Worm (Caenorhabditis elegans): ENCODE data around the gene srw-60.

The srw-60 gene

DNA sequence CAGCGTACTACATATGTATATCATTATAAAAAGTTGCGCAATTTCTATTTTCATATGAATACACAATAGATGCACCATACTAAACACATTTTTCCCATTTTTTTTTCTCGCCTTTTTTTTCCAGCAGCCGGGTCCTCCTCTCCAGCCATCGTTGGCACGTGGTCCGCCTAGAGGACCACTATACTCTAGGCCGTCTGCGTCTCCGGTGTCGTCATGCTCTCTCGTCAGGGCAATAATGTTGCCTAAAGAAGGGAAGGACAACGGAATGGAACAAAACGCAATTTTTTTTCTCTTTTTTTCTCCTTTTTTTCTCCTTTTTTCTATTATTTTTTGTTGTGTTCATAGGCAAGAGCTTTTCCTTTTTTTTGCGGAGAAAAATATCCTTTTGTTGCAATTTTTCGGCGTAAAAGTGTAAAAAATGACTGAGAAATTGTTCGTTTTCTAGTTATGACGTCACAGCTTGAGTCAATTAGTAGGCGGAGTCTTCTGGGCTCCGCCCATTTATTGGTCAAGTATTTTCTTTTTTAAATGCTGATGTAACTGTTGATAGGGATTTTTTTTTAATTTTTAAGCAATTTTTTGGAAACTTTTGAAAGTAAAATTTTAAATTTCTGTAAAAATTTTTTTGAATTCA, 4.2 kb downstream of the srw-60 start (continued):
- 0 out of 2 replicates have a peak, but pooled peaks have one; percentile 32 for TF ChIP-seq mab-9 (GFP tag; IDR thresholded peaks at IDR 0.05)
- no peak for TF ChIP-seq unc-30 (tag; optimal IDR thresholded peaks at IDR 0.05)
- peak; percentile 3 to 66 (median 16) for TF ChIP-seq ceh-82 (tag; optimal IDR thresholded peaks at IDR 0.05)
- no peak for TF ChIP-seq nhr-28 (tag; optimal IDR thresholded peaks at IDR 0.05)
- TF ChIP-seq ces-1 (GFP tag; optimal IDR thresholded peaks at IDR 0.05), result peak; percentile 6
- no peak for TF ChIP-seq nhr-84 (tag; optimal IDR thresholded peaks at IDR 0.05)
- TF ChIP-seq jun-1 (tag; optimal IDR thresholded peaks at IDR 0.05), result no peak
- TF ChIP-seq zag-1 (tag; optimal IDR thresholded peaks at IDR 0.05), result no peak
- TF ChIP-seq lsy-2 (tag; optimal IDR thresholded peaks at IDR 0.05), result peak in 1 of 2 experiments; percentile 28
- no peak for TF ChIP-seq lin-39 (tag; optimal IDR thresholded peaks at IDR 0.05)
- TF ChIP-seq unc-86 (tag; optimal IDR thresholded peaks at IDR 0.05), result peak; percentile 69
- no peak for TF ChIP-seq pag-3 (tag; optimal IDR thresholded peaks at IDR 0.05; ENCODE audit: borderline replicate concordance, insufficient read depth)
- peak in 1 of 2 experiments; percentile 31 for TF ChIP-seq lin-35 (GFP tag; optimal IDR thresholded peaks at IDR 0.05)
- no peak for TF ChIP-seq fkh-4 (tag; optimal IDR thresholded peaks at IDR 0.05; ENCODE audit: borderline replicate concordance)
- no peak for TF ChIP-seq egl-13 (tag; optimal IDR thresholded peaks at IDR 0.05)
- no peak for TF ChIP-seq irx-1 (tag; optimal IDR thresholded peaks at IDR 0.05)
- TF ChIP-seq nhr-47 (tag; optimal IDR thresholded peaks at IDR 0.05), result no peak
- TF ChIP-seq Y116A8C.19 (tag; optimal IDR thresholded peaks at IDR 0.05; ENCODE audit: borderline replicate concordance), result no peak
- TF ChIP-seq nhr-77 (tag; optimal IDR thresholded peaks at IDR 0.05), result no peak
- no peak for TF ChIP-seq snpc-4 (tag; optimal IDR thresholded peaks at IDR 0.05)
- peak; percentile 29 for TF ChIP-seq fkh-8 (tag; optimal IDR thresholded peaks at IDR 0.05)
- TF ChIP-seq nhr-12 (tag; optimal IDR thresholded peaks at IDR 0.05), result no peak
- TF ChIP-seq nhr-76 (tag; optimal IDR thresholded peaks at IDR 0.05), result no peak
- no peak for TF ChIP-seq grh-1 (GFP tag; IDR thresholded peaks at IDR 0.05)
- no peak for TF ChIP-seq C04F5.9 (tag; optimal IDR thresholded peaks at IDR 0.05)
- TF ChIP-seq tbx-2 (tag; optimal IDR thresholded peaks at IDR 0.05), result peak; percentile 38
- TF ChIP-seq fkh-10 (GFP tag; optimal IDR thresholded peaks at IDR 0.05), result peak; percentile 85
- TF ChIP-seq isw-1 (GFP tag; IDR thresholded peaks at IDR 0.05), result peak; percentile 40; the same call in 1 of the 2 replicates
- TF ChIP-seq nhr-90 (tag; optimal IDR thresholded peaks at IDR 0.05; ENCODE audit: poor library complexity), result no peak
- no peak for TF ChIP-seq alr-1 (tag; optimal IDR thresholded peaks at IDR 0.05; ENCODE audit: borderline replicate concordance)
- TF ChIP-seq efl-3 (GFP tag; optimal IDR thresholded peaks at IDR 0.05), result no peak
- no peak for TF ChIP-seq unc-62 (GFP tag; optimal IDR thresholded peaks at IDR 0.05)
- no peak for TF ChIP-seq egl-27 (tag; optimal IDR thresholded peaks at IDR 0.05)

DNA sequence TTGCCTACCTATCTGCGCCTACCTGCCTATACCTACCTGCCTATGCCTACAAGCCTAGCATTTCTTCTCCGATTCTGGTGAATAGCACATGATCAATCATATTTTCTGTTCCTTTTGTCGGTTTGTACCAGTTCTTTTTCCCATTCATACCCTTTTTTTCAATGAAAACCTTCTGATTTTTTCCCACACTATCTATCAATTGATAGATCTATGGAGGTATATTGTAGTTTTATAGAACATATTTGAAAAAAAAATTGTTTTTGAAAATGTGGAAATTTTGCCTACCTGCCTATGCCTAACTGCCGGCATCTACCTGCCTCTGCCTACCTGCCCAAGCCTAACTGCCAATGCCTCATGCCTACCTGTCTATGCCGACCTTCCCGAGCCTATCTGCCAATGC, 5.2 kb downstream of the srw-60 start:
- TF ChIP-seq nhr-47 (tag; optimal IDR thresholded peaks at IDR 0.05), result no peak
- no peak for TF ChIP-seq fos-1 (tag; optimal IDR thresholded peaks at IDR 0.05)
- no peak for TF ChIP-seq lin-39 (tag; optimal IDR thresholded peaks at IDR 0.05)
- TF ChIP-seq aly-2 (tag; optimal IDR thresholded peaks at IDR 0.05), result no peak
- no peak for TF ChIP-seq snpc-4 (tag; optimal IDR thresholded peaks at IDR 0.05)
- no peak for TF ChIP-seq nhr-19 (GFP tag; conservative IDR thresholded peaks at IDR 0.05)
- no peak for TF ChIP-seq pag-3 (tag; optimal IDR thresholded peaks at IDR 0.05; ENCODE audit: borderline replicate concordance, insufficient read depth)
- no peak for TF ChIP-seq lir-3 (tag; optimal IDR thresholded peaks at IDR 0.05; ENCODE audit: poor library complexity)
- no peak for TF ChIP-seq hpl-2 (GFP tag; optimal IDR thresholded peaks at IDR 0.05)
- TF ChIP-seq egl-27 (tag; optimal IDR thresholded peaks at IDR 0.05), result no peak
- TF ChIP-seq snu-23 (GFP tag; optimal IDR thresholded peaks at IDR 0.05), result no peak
- no peak for TF ChIP-seq jun-1 (tag; optimal IDR thresholded peaks at IDR 0.05)
- no peak for TF ChIP-seq irx-1 (tag; optimal IDR thresholded peaks at IDR 0.05)
- TF ChIP-seq aha-1 (tag; optimal IDR thresholded peaks at IDR 0.05), result no peak
- TF ChIP-seq nhr-11 (tag; optimal IDR thresholded peaks at IDR 0.05), result no peak
- TF ChIP-seq sptf-1 (tag; optimal IDR thresholded peaks at IDR 0.05), result no peak
- TF ChIP-seq mdl-1 (tag; optimal IDR thresholded peaks at IDR 0.05), result no peak
- TF ChIP-seq sox-4 (tag; optimal IDR thresholded peaks at IDR 0.05), result no peak
- no peak for TF ChIP-seq mef-2 (tag; optimal IDR thresholded peaks at IDR 0.05)
- TF ChIP-seq ceh-63 (GFP tag; optimal IDR thresholded peaks at IDR 0.05), result no peak
